Fruit fly (Drosophila melanogaster) whole organism, embryonic: ENCODE results near the gene stwl.
A peak's percentile ranks its signal among the peaks of the same experiment; 100 is the strongest.

Source experiments
- Aef1 ChIP-seq: fragments of 200-800 bp; sonication (Bioruptor generic); IDR thresholded peaks from 3 replicates; pipeline ENCODE4 v1.3.6; 2022; ENCODE audit warnings: missing biosample characterization, missing genetic modification characterization
- Antp ChIP-seq: fragments of 200-800 bp; sonication (Bioruptor generic); optimal IDR thresholded peaks from 3 replicates; lab custom pipeline; 2016; ENCODE audit warnings: missing biosample characterization, missing genetic modification characterization
- Blimp-1 ChIP-seq: fragments of 200-800 bp; sonication (Bioruptor generic); optimal IDR thresholded peaks from 3 replicates; lab custom pipeline; 2018; ENCODE audit warnings: missing biosample characterization, missing genetic modification characterization, mild to moderate bottlenecking, moderate library complexity, missing genetic modification reagents
- CG10209 ChIP-seq: fragments of 200-800 bp; sonication (Bioruptor generic); optimal IDR thresholded peaks from 3 replicates; lab custom pipeline; 2017; ENCODE audit warnings: missing biosample characterization, mild to moderate bottlenecking, missing genetic modification characterization, missing genetic modification reagents
- CG10979 ChIP-seq: fragments of 200-800 bp; sonication (Bioruptor generic); optimal IDR thresholded peaks from 2 replicates; lab custom pipeline; 2018; ENCODE audit warnings: missing biosample characterization, mild to moderate bottlenecking, missing genetic modification characterization, moderate library complexity
- CG11504 ChIP-seq: fragments of 200-800 bp; sonication (Bioruptor generic); optimal IDR thresholded peaks from 3 replicates; lab custom pipeline; 2019; ENCODE audit warnings: missing biosample characterization, mild to moderate bottlenecking, missing genetic modification characterization, moderate library complexity
- CG12071 ChIP-seq: fragments of 200-800 bp; sonication (Bioruptor generic); optimal IDR thresholded peaks from 3 replicates; lab custom pipeline; 2018; ENCODE audit warnings: missing biosample characterization, mild to moderate bottlenecking, missing genetic modification characterization
- CG12155 ChIP-seq: fragments of 200-800 bp; sonication (Bioruptor generic); optimal IDR thresholded peaks from 3 replicates; lab custom pipeline; 2016; ENCODE audit warnings: missing biosample characterization, missing genetic modification characterization
- CG12769 ChIP-seq: fragments of 200-800 bp; sonication (Bioruptor generic); optimal IDR thresholded peaks from 2 replicates; lab custom pipeline; 2019; ENCODE audit warnings: missing biosample characterization, mild to moderate bottlenecking, missing genetic modification characterization, moderate library complexity
- CG13424 ChIP-seq: fragments of 200-800 bp; sonication (Bioruptor generic); optimal IDR thresholded peaks from 2 replicates; lab custom pipeline; 2019; ENCODE audit warnings: missing biosample characterization, mild to moderate bottlenecking, missing genetic modification characterization, moderate library complexity
- CG15011 ChIP-seq: fragments of 200-800 bp; sonication (Bioruptor generic); optimal IDR thresholded peaks from 3 replicates; lab custom pipeline; 2018; ENCODE audit warnings: missing biosample characterization, mild to moderate bottlenecking, missing genetic modification characterization
- CG1602 ChIP-seq: fragments of 200-800 bp; sonication (Bioruptor generic); optimal IDR thresholded peaks from 3 replicates; lab custom pipeline; 2016; ENCODE audit warnings: missing biosample characterization, missing genetic modification characterization
- CG17359 ChIP-seq: fragments of 200-800 bp; sonication (Bioruptor generic); optimal IDR thresholded peaks from 3 replicates; lab custom pipeline; 2018; ENCODE audit warnings: missing biosample characterization, mild to moderate bottlenecking, missing genetic modification characterization, moderate library complexity
- CG2712 ChIP-seq: fragments of 200-800 bp; optimal IDR thresholded peaks from 3 replicates; lab custom pipeline; 2019; ENCODE audit warnings: missing biosample characterization, mild to moderate bottlenecking, missing genetic modification characterization, moderate library complexity
- CG4854 ChIP-seq: fragments of 200-800 bp; sonication (Bioruptor generic); optimal IDR thresholded peaks from 2 replicates; lab custom pipeline; 2016; ENCODE audit warnings: missing biosample characterization, missing genetic modification characterization, inconsistent platforms
- CG7556 ChIP-seq: fragments of 200-800 bp; sonication (Bioruptor generic); optimal IDR thresholded peaks from 2 replicates; lab custom pipeline; 2017; ENCODE audit warnings: missing biosample characterization, mild to moderate bottlenecking, missing genetic modification characterization
- CG8359 ChIP-seq: fragments of 200-800 bp; sonication (Bioruptor generic); optimal IDR thresholded peaks from 2 replicates; lab custom pipeline; 2017; ENCODE audit warnings: missing biosample characterization, mild to moderate bottlenecking, missing genetic modification characterization, borderline replicate concordance
- CG9215 ChIP-seq: fragments of 200-800 bp; sonication (Bioruptor generic); IDR thresholded peaks from 2 replicates; pipeline ENCODE4 v1.3.6; 2022; ENCODE audit warnings: missing biosample characterization, missing genetic modification characterization
- CG9727 ChIP-seq: fragments of 200-800 bp; sonication (Bioruptor generic); optimal IDR thresholded peaks from 3 replicates; lab custom pipeline; 2017; ENCODE audit warnings: missing biosample characterization, mild to moderate bottlenecking, missing genetic modification characterization
- Chrac-16 ChIP-seq: fragments of 200-800 bp; sonication (Bioruptor generic); optimal IDR thresholded peaks from 3 replicates; lab custom pipeline; 2016; ENCODE audit warnings: missing biosample characterization, missing genetic modification characterization
- CoRest ChIP-seq: fragments of 200-800 bp; sonication (Bioruptor generic); optimal IDR thresholded peaks from 3 replicates; lab custom pipeline; 2018; ENCODE audit warnings: missing biosample characterization, mild to moderate bottlenecking, missing genetic modification characterization, moderate library complexity
- D ChIP-seq, 2 experiments: fragments of 200-800 bp in 1 of 2; fragments of >200 bp in 1 of 2; sonication (Bioruptor generic) in 1 of 2; optimal IDR thresholded peaks; 2 replicates in 1 of 2; 3 replicates in 1 of 2; lab custom pipeline; 2017; ENCODE audit warnings: mild to moderate bottlenecking in 1 of 2, missing biosample characterization in 1 of 2, missing genetic modification characterization in 1 of 2, missing genetic modification reagents in 1 of 2
- Drgx ChIP-seq: fragments of 200-800 bp; sonication (Bioruptor generic); IDR thresholded peaks from 2 replicates; pipeline ENCODE4 v1.3.6; 2022; ENCODE audit warnings: missing biosample characterization, missing genetic modification characterization
- Eip74EF ChIP-seq, 2 experiments: fragments of 200-800 bp in 1 of 2; fragments of >200 bp in 1 of 2; sonication (Bioruptor generic) in 1 of 2; optimal IDR thresholded peaks; 2 replicates each; lab custom pipeline; 2017 to 2019; ENCODE audit warnings: missing biosample characterization in 2 of 2, missing genetic modification characterization in 2 of 2, mild to moderate bottlenecking in 1 of 2, moderate library complexity in 1 of 2
- HLH4C ChIP-seq: fragments of 200-800 bp; sonication (Bioruptor generic); IDR thresholded peaks from 3 replicates; pipeline ENCODE4 v1.3.6; 2022; ENCODE audit warnings: missing biosample characterization, missing genetic modification characterization; ENCODE audit not compliant: partially characterized antibody
- Hmr ChIP-seq: fragments of 200-800 bp; sonication (Bioruptor generic); optimal IDR thresholded peaks from 3 replicates; lab custom pipeline; 2017; ENCODE audit warnings: mild to moderate bottlenecking, missing biosample characterization, missing genetic modification reagents, missing genetic modification characterization
- Hr3 ChIP-seq: fragments of 200-800 bp; sonication (Bioruptor generic); optimal IDR thresholded peaks from 3 replicates; lab custom pipeline; 2016; ENCODE audit warnings: missing biosample characterization, missing genetic modification characterization
- Med ChIP-seq: fragments of 200-800 bp; sonication (Bioruptor generic); peaks from one replicate; lab custom pipeline; 2016; ENCODE audit warnings: missing biosample characterization, missing genetic modification characterization, mild to moderate bottlenecking, inconsistent platforms, moderate library complexity
- PHDP ChIP-seq: fragments of 200-800 bp; sonication (Bioruptor generic); optimal IDR thresholded peaks from 3 replicates; lab custom pipeline; 2018; ENCODE audit warnings: missing biosample characterization, mild to moderate bottlenecking, missing genetic modification characterization, moderate library complexity
- Sox102F ChIP-seq: fragments of 200-800 bp; sonication (Bioruptor generic); optimal IDR thresholded peaks from 2 replicates; lab custom pipeline; 2018; ENCODE audit warnings: missing biosample characterization, mild to moderate bottlenecking, missing genetic modification characterization, moderate library complexity
- Ssrp ChIP-seq: fragments of 200-800 bp; sonication (Bioruptor generic); optimal IDR thresholded peaks from 2 replicates; lab custom pipeline; 2018; ENCODE audit warnings: missing biosample characterization, mild to moderate bottlenecking, missing genetic modification characterization, moderate library complexity
- aop ChIP-seq: fragments of 200-800 bp; sonication (Bioruptor generic); IDR thresholded peaks from 2 replicates; pipeline ENCODE4 v1.3.6; 2022; ENCODE audit warnings: missing biosample characterization, missing genetic modification characterization
- bsh ChIP-seq, 2 experiments: fragments of 200-800 bp; sonication (Bioruptor generic); optimal IDR thresholded peaks; 2 replicates each; lab custom pipeline; 2017 to 2018; ENCODE audit warnings: mild to moderate bottlenecking in 2 of 2, missing biosample characterization in 2 of 2, missing genetic modification characterization in 2 of 2, moderate library complexity in 1 of 2
- caup ChIP-seq: fragments of 200-800 bp; sonication (Bioruptor generic); optimal IDR thresholded peaks from 3 replicates; lab custom pipeline; 2017; ENCODE audit warnings: missing biosample characterization, mild to moderate bottlenecking, missing genetic modification characterization, moderate library complexity; ENCODE audit not compliant: severe bottlenecking
- cwo ChIP-seq: fragments of 200-800 bp; sonication (Bioruptor generic); optimal IDR thresholded peaks from 3 replicates; lab custom pipeline; 2017; ENCODE audit warnings: missing biosample characterization, missing genetic modification characterization, mild to moderate bottlenecking, moderate library complexity, missing genetic modification reagents
- dati ChIP-seq: fragments of 200-800 bp; sonication (Bioruptor generic); IDR thresholded peaks from 2 replicates; pipeline ENCODE4 v1.3.6; 2022; ENCODE audit warnings: missing biosample characterization, missing genetic modification characterization
- fu2 ChIP-seq: fragments of 200-800 bp; sonication (Bioruptor generic); optimal IDR thresholded peaks from 2 replicates; lab custom pipeline; 2016; ENCODE audit warnings: missing biosample characterization, missing genetic modification characterization
- oc ChIP-seq: fragments of 200-800 bp; sonication (Bioruptor generic); optimal IDR thresholded peaks from 2 replicates; lab custom pipeline; 2018; ENCODE audit warnings: missing biosample characterization, mild to moderate bottlenecking, missing genetic modification characterization, moderate library complexity
- pfk ChIP-seq: fragments of 200-800 bp; sonication (Bioruptor generic); optimal IDR thresholded peaks from 2 replicates; lab custom pipeline; 2018; ENCODE audit warnings: missing biosample characterization, mild to moderate bottlenecking, missing genetic modification characterization, moderate library complexity
- row ChIP-seq: fragments of 200-800 bp; sonication (Bioruptor generic); IDR thresholded peaks from 3 replicates; pipeline ENCODE4 v1.3.6; 2022; ENCODE audit warnings: missing biosample characterization, missing genetic modification characterization
- scrt ChIP-seq: fragments of 200-800 bp; sonication (Bioruptor generic); optimal IDR thresholded peaks from 2 replicates; lab custom pipeline; 2018; ENCODE audit warnings: missing biosample characterization, mild to moderate bottlenecking, missing genetic modification characterization, moderate library complexity
- sens ChIP-seq: fragments of 200-800 bp; sonication (Bioruptor generic); peaks from one replicate; lab custom pipeline; 2016; ENCODE audit warnings: missing biosample characterization, missing genetic modification characterization
- so ChIP-seq: fragments of 200-800 bp; sonication (Bioruptor generic); IDR thresholded peaks from 3 replicates; pipeline ENCODE4 v1.3.6; 2022; ENCODE audit warnings: missing biosample characterization, missing genetic modification characterization
- stwl ChIP-seq: fragments of 200-800 bp; sonication (Bioruptor generic); optimal IDR thresholded peaks from 3 replicates; lab custom pipeline; 2018; ENCODE audit warnings: missing biosample characterization, mild to moderate bottlenecking, missing genetic modification characterization, moderate library complexity
- unpg ChIP-seq: fragments of 200-800 bp; sonication (Bioruptor generic); optimal IDR thresholded peaks from 3 replicates; lab custom pipeline; 2018; ENCODE audit warnings: missing biosample characterization, mild to moderate bottlenecking, missing genetic modification characterization, moderate library complexity
- vvl ChIP-seq: fragments of 200-800 bp; sonication (Bioruptor generic); IDR thresholded peaks from 2 replicates; pipeline ENCODE4 v1.3.6; 2022; ENCODE audit warnings: missing biosample characterization, missing genetic modification characterization

The stwl gene

dm6 chr3L:14354285-14355092, 55.2 kb downstream of the stwl start (continued):
- TF ChIP-seq CG4854 (GFP tag; lab: Kevin White, UChicago): no peak
- TF ChIP-seq HLH4C (GFP tag; lab: Robert Waterston, UW): no peak
- peak; percentile 10 for TF ChIP-seq CG13424 (tag; lab: Kevin White, UChicago)
- peak; percentile 29 for TF ChIP-seq CG10209
- peak; percentile 40; the same call in 1 of the 2 replicates for TF ChIP-seq Drgx (GFP tag; lab: Robert Waterston, UW)
- TF ChIP-seq aop: no peak
- peak; percentile 26 for TF ChIP-seq PHDP (tag; lab: Kevin White, UChicago)
- peak; percentile 5 for TF ChIP-seq cwo (GFP tag; lab: Kevin White, UChicago)
- TF ChIP-seq CG15011 (GFP tag; lab: Kevin White, UChicago): no peak
- TF ChIP-seq CG12155 (GFP tag; lab: Kevin White, UChicago): no peak
- peak; percentile 20 for TF ChIP-seq CoRest (tag; lab: Kevin White, UChicago)
- TF ChIP-seq CG1602 (GFP tag; lab: Kevin White, UChicago): no peak
- TF ChIP-seq Med (GFP tag; lab: Kevin White, UChicago): peak; percentile 88
- TF ChIP-seq CG12071: peak; percentile 22
- peak; percentile 17 for TF ChIP-seq CG8359 (GFP tag; lab: Kevin White, UChicago)
- TF ChIP-seq Sox102F (GFP tag; lab: Kevin White, UChicago): peak; percentile 9
- no peak for TF ChIP-seq D (optimal IDR thresholded peaks at IDR 0.05; lab: Kevin White, UChicago)
- peak; percentile 46 for TF ChIP-seq D (GFP tag; optimal IDR thresholded peaks at IDR 0.05; lab: Kevin White, UChicago)
- 0 out of 2 replicates have a peak, but pooled peaks have one; percentile 5 for TF ChIP-seq vvl
- TF ChIP-seq CG11504 (tag; lab: Kevin White, UChicago): peak; percentile 44
- TF ChIP-seq CG12769: peak; percentile 3
- no peak for TF ChIP-seq dati (GFP tag; lab: Robert Waterston, UW)
- peak; percentile 3 for TF ChIP-seq CG9727
- peak in 1 of 2 experiments; percentile 2 for TF ChIP-seq Eip74EF (GFP tag; optimal IDR thresholded peaks at IDR 0.05; lab: Kevin White, UChicago)
- no peak for TF ChIP-seq Aef1 (GFP tag; lab: Robert Waterston, UW)
- peak in 1 of 2 experiments; percentile 24 for TF ChIP-seq bsh (GFP tag; optimal IDR thresholded peaks at IDR 0.05; lab: Kevin White, UChicago)
- TF ChIP-seq Antp (GFP tag; lab: Kevin White, UChicago): no peak
- no peak for TF ChIP-seq so
- TF ChIP-seq scrt (GFP tag; lab: Kevin White, UChicago): peak; percentile 3
- no peak for TF ChIP-seq Chrac-16 (GFP tag; lab: Kevin White, UChicago)
- TF ChIP-seq oc (tag; lab: Kevin White, UChicago): peak; percentile 30
- TF ChIP-seq pfk: no peak
- TF ChIP-seq CG2712: peak; percentile 41
- no peak for TF ChIP-seq caup (GFP tag; lab: Kevin White, UChicago)
- peak; percentile 9 for TF ChIP-seq CG10979 (tag; lab: Kevin White, UChicago)
- no peak for TF ChIP-seq fu2 (GFP tag; lab: Kevin White, UChicago)
- TF ChIP-seq CG9215 (GFP tag; lab: Robert Waterston, UW): no peak
- peak; percentile 17 for TF ChIP-seq Ssrp (tag; lab: Kevin White, UChicago)
- TF ChIP-seq Hr3 (GFP tag; lab: Kevin White, UChicago): peak; percentile 14
- TF ChIP-seq stwl: peak; percentile 12
- TF ChIP-seq row (GFP tag; lab: Robert Waterston, UW): peak; percentile 28; the same call in 1 of the 3 replicates
- TF ChIP-seq Hmr (GFP tag; lab: Kevin White, UChicago): peak; percentile 21
- peak; percentile 32 for TF ChIP-seq CG7556 (GFP tag; lab: Kevin White, UChicago)
- TF ChIP-seq CG17359 (tag; lab: Kevin White, UChicago): peak; percentile 27
- TF ChIP-seq Blimp-1 (GFP tag; lab: Kevin White, UChicago): peak; percentile 27
- TF ChIP-seq unpg: peak; percentile 13
- TF ChIP-seq sens: peak; percentile 27
